Worm (Caenorhabditis elegans): ENCODE measurements around the gene srab-16.

The srab-16 gene

DNA sequence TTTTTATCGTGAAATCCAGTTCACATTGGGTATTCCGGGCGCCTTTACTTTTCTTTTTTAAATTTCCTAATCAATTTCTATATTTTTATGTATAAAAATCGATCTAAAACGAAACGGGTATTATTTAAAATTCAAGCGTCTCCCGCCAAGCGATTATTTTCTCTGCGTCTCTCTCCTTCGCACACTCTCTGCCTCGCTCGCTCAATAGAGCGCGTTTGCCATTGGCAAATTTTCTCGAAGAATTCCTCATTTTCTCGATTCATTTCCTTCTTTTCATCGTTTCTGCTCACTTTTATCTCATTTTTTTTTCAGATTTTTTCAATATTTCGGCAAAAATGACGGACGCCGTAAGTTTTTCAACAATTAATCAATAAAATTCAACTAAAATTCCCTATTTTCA lies 9.3 kb upstream of the srab-16 start, which contains the start of gene sti-1 (continued):
- TF ChIP-seq chd-7 (tag; optimal IDR thresholded peaks at IDR 0.05) (no peak), hrde-1 (tag; optimal IDR thresholded peaks at IDR 0.05; ENCODE audit: borderline replicate concordance) (no peak), Y79H2A.3 (GFP tag; conservative IDR thresholded peaks at IDR 0.05) (no peak), ztf-6 (GFP tag; IDR thresholded peaks at IDR 0.05) (no peak), lsl-1 (GFP tag; optimal IDR thresholded peaks at IDR 0.05) (peak; percentile 38), ztf-3 (GFP tag; optimal IDR thresholded peaks at IDR 0.05) (no peak), lag-1 (GFP tag; IDR thresholded peaks at IDR 0.05) (no peak), Y67H2A.10 (GFP tag; conservative IDR thresholded peaks at IDR 0.05) (no peak), lir-1 (GFP tag; conservative IDR thresholded peaks at IDR 0.05) (no peak), bed-1 (GFP tag; IDR thresholded peaks at IDR 0.05) (no peak), fkh-3 (tag; optimal IDR thresholded peaks at IDR 0.05) (no peak), egrh-3 (GFP tag; IDR thresholded peaks at IDR 0.05) (no peak), nhr-179 (tag; optimal IDR thresholded peaks at IDR 0.05) (no peak), F55B11.4 (tag; optimal IDR thresholded peaks at IDR 0.05; ENCODE audit: borderline replicate concordance, insufficient read depth) (no peak), Y53F4B.3 (GFP tag; IDR thresholded peaks at IDR 0.05) (no peak), F22D6.2 (tag; optimal IDR thresholded peaks at IDR 0.05) (no peak), ekl-4 (GFP tag; IDR thresholded peaks at IDR 0.05) (peak; percentile 67; the same call in 1 of the 2 replicates), atf-7 (tag; optimal IDR thresholded peaks at IDR 0.05) (no peak), D2030.7 (GFP tag; IDR thresholded peaks at IDR 0.05) (peak; percentile 85), tlf-1 (GFP tag; optimal IDR thresholded peaks at IDR 0.05) (peak; percentile 56), nhr-120 (GFP tag; IDR thresholded peaks at IDR 0.05) (no peak), nhr-80 (tag; optimal IDR thresholded peaks at IDR 0.05) (no peak), nfyb-1 (GFP tag; IDR thresholded peaks at IDR 0.05) (peak; percentile 44; the same call in 1 of the 2 replicates), tbp1 (GFP tag; optimal IDR thresholded peaks at IDR 0.05) (peak; percentile 55), F57C9.4 (tag; optimal IDR thresholded peaks at IDR 0.05) (no peak), xnd-1 (tag; optimal IDR thresholded peaks at IDR 0.05) (no peak), madf-10 (tag; optimal IDR thresholded peaks at IDR 0.05) (no peak), lin-54 (GFP tag; optimal IDR thresholded peaks at IDR 0.05) (peak; percentile 94), T07F8.4 (tag; optimal IDR thresholded peaks at IDR 0.05) (no peak), attf-6 (GFP tag; IDR thresholded peaks at IDR 0.05) (no peak), ztf-18 (tag; optimal IDR thresholded peaks at IDR 0.05) (no peak), snpc-3.4 (tag; optimal IDR thresholded peaks at IDR 0.05) (peak; percentile 55), snpc-1.3 (tag; optimal IDR thresholded peaks at IDR 0.05; ENCODE audit: insufficient read depth) (peak; percentile 36), ztf-28 (GFP tag; IDR thresholded peaks at IDR 0.05) (no peak), dpff-1 (tag; optimal IDR thresholded peaks at IDR 0.05) (no peak), somi-1 (GFP tag; optimal IDR thresholded peaks at IDR 0.05) (no peak), lin-26 (GFP tag; IDR thresholded peaks at IDR 0.05) (no peak), madf-3 (GFP tag; IDR thresholded peaks at IDR 0.05) (peak; percentile 70; the same call in 1 of the 2 replicates), snpc-4 (GFP tag; optimal IDR thresholded peaks at IDR 0.05) (no peak), snpc-4 (tag; optimal IDR thresholded peaks at IDR 0.05) (peak in 3 of 4 experiments; percentile 23 to 65 (median 61)), hlh-26 (GFP tag; conservative IDR thresholded peaks at IDR 0.05) (no peak), F33H1.4 (GFP tag; IDR thresholded peaks at IDR 0.05) (peak; percentile 28; the same call in 1 of the 2 replicates), cebp-1 (GFP tag; IDR thresholded peaks at IDR 0.05) (no peak), cebp-1 (tag; optimal IDR thresholded peaks at IDR 0.05) (peak; percentile 59), ceh-40 (GFP tag; IDR thresholded peaks at IDR 0.05) (no peak), cebp-2 (GFP tag; IDR thresholded peaks at IDR 0.05) (no peak), ama-1 (optimal IDR thresholded peaks at IDR 0.05) (no peak), ama-1 (GFP tag; optimal IDR thresholded peaks at IDR 0.05) (no peak), nfya-1 (tag; optimal IDR thresholded peaks at IDR 0.05; ENCODE audit: borderline replicate concordance, insufficient read depth) (no peak), madf-6 (GFP tag; IDR thresholded peaks at IDR 0.05) (peak; percentile 72)

Measured in whole organism, young adult.